Worm (Caenorhabditis elegans): ENCODE data around the gene B0281.5.
"Not testable (repeated sequence)": the region's sequence is repeated elsewhere in the genome, so short reads cannot be mapped to it uniquely, and the experiment has no call there.

B0281.5 gene

DNA sequence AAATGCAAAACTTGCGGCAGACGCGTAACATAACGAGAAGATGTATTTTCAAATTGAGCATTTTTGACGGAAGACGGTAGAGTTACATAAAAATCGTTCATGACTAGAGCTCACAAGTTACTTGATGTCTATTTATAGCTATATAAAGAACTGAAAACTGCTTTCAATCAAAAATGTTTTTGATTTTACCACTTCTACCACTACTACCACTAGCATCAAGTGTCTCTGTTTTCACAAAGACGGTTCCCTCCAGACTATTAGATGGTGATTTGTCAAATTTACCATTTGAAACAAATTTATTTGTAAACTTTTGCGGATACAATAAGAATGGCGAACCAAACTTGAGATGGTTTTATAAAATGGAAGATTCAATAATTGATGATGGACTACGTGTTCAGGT lies 18.2 kb downstream of the B0281.5 start, which contains the start of gene K09F6.9:
K09F6.9 (minus strand) TSS at position 101 of the 400 bp plus-strand sequence.
- not testable (repeated sequence) for TF ChIP-seq jun-1, skn-1, nhr-67 (tag; optimal IDR thresholded peaks at IDR 0.05)

DNA sequence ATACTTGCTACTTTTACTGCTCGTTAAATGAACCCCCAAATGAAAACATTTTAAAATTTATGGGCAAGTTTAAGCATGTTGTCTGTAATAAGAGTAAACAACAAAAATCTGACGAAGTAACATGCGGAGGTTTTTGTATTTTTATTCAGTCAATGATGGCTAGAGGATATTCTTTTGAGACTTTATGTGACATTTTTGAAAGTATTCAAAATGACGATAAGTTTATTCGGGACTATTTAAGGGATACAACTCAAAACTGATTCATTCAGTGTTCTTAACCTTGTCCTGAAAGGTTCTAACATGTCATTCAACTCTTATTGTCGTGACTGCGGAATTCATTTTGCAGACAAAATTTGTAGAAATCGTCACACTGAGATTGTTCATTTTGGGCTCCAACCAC lies 20.9 kb downstream of the B0281.5 start, which contains the start of gene K09F6.11:
K09F6.11 (plus strand) TSS at position 301 of the 400 bp plus-strand sequence.
- TF ChIP-seq tbx-2 (tag; optimal IDR thresholded peaks at IDR 0.05) (no peak), ceh-9 (tag; optimal IDR thresholded peaks at IDR 0.05) (no peak), ceh-28 (tag; optimal IDR thresholded peaks at IDR 0.05) (no peak), pqm-1 (tag; optimal IDR thresholded peaks at IDR 0.05) (no peak), nhr-28 (tag; optimal IDR thresholded peaks at IDR 0.05) (no peak), nhr-77 (tag; optimal IDR thresholded peaks at IDR 0.05) (no peak), nhr-237 (tag; optimal IDR thresholded peaks at IDR 0.05) (no peak), eor-1 (tag; optimal IDR thresholded peaks at IDR 0.05) (no peak), nhr-76 (tag; optimal IDR thresholded peaks at IDR 0.05) (no peak), lin-15B (tag; optimal IDR thresholded peaks at IDR 0.05) (no peak), egl-5 (tag; optimal IDR thresholded peaks at IDR 0.05) (no peak), elt-2 (tag; optimal IDR thresholded peaks at IDR 0.05) (no peak), nhr-12 (tag; optimal IDR thresholded peaks at IDR 0.05) (no peak), unc-39 (tag; optimal IDR thresholded peaks at IDR 0.05) (no peak), R02D3.7 (tag; optimal IDR thresholded peaks at IDR 0.05) (no peak)

DNA sequence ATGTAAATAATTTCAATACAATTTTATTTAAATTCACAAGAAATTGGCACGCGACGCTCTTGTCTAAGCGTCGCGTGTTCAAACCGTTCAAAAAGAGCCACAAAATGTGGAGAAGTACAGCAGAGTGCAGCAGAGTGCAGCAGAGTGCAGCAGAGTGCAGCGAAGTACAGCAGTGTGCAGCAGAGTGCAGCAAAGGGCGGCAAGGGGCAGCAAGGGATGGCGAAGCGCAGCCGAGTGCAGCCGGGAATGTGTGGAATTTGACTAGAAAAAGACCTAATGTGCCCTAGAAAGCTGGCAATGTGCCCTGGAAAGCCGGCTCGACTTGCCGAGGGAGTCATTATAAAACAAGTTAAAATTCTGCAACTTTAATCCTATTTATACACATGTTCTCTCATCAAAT lies 21.5 kb downstream of the B0281.5 start, which contains the start of gene K09F6.6:
K09F6.6 (minus strand) TSS at position 43 of the 400 bp plus-strand sequence.
- no peak for TF ChIP-seq nhr-11 (tag; optimal IDR thresholded peaks at IDR 0.05)
- no peak for TF ChIP-seq nhr-12 (tag; optimal IDR thresholded peaks at IDR 0.05)
- no peak for TF ChIP-seq ceh-82 (tag; optimal IDR thresholded peaks at IDR 0.05)
- no peak for TF ChIP-seq ama-1 (optimal IDR thresholded peaks at IDR 0.05)
- no peak for TF ChIP-seq egl-27 (tag; optimal IDR thresholded peaks at IDR 0.05)
- no peak for TF ChIP-seq elt-1 (tag; optimal IDR thresholded peaks at IDR 0.05)
- no peak for TF ChIP-seq sea-2 (GFP tag; optimal IDR thresholded peaks at IDR 0.05)
- no peak for TF ChIP-seq nhr-67 (tag; optimal IDR thresholded peaks at IDR 0.05)
- TF ChIP-seq daf-12 (tag; optimal IDR thresholded peaks at IDR 0.05): no peak

DNA sequence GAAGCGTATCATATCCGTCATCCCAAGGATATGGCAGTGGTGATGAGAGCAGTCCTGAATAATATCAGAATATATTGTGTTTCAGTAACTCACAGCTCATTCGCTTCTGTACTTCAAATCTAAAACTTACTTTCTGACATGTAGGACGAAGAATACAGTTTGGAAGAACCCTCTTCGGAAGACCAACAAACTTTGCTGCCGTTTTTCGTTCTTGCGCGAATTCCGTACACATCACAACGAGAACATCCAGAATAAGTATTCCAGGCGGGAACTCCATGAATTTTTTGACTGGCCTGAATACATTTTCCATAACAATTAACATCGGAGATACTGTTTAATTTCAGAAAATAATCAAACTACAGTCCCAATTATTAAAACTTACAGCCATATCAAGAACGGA lies 23.3 kb downstream of the B0281.5 start, which contains the start of gene K09F6.15:
K09F6.15 (minus strand) TSS at position 101 of the 400 bp plus-strand sequence.
- TF ChIP-seq mml-1 (tag; optimal IDR thresholded peaks at IDR 0.05) (no peak), ceh-28 (tag; optimal IDR thresholded peaks at IDR 0.05) (no peak), lsy-12 (tag; optimal IDR thresholded peaks at IDR 0.05) (no peak), nhr-77 (tag; optimal IDR thresholded peaks at IDR 0.05) (no peak), nhr-76 (tag; optimal IDR thresholded peaks at IDR 0.05) (no peak), pqm-1 (tag; optimal IDR thresholded peaks at IDR 0.05) (no peak), nhr-28 (tag; optimal IDR thresholded peaks at IDR 0.05) (no peak), nhr-43 (tag; optimal IDR thresholded peaks at IDR 0.05; ENCODE audit: poor library complexity, severe bottlenecking) (no peak), nhr-11 (tag; optimal IDR thresholded peaks at IDR 0.05) (no peak), ztf-4 (tag; optimal IDR thresholded peaks at IDR 0.05) (no peak), hmg-11 (tag; optimal IDR thresholded peaks at IDR 0.05) (no peak), egl-27 (tag; optimal IDR thresholded peaks at IDR 0.05) (no peak), nhr-25 (tag; optimal IDR thresholded peaks at IDR 0.05) (no peak)

DNA sequence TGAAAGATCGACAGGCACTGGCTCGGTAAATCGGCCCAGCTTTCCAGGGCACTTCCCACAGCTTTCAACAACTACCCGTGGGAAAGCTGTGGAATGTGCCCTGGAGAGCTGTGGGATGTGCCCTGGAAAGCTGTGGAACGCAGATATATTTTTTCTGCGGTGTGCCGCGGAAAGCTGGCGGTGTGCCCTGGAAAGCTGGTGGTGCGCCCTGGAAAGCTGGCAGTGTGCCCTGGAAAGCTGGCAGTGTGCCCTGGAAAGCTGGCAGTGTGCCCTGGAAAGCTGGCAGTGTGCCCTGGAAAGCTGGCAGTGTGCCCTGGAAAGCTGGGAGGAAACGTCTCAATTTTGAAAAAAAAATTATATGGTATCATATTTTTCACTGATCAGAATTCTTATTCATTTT lies 27.0 kb downstream of the B0281.5 start:
- TF ChIP-seq snpc-4 (tag; optimal IDR thresholded peaks at IDR 0.05) (no peak), fos-1 (tag; optimal IDR thresholded peaks at IDR 0.05) (no peak), egl-5 (tag; optimal IDR thresholded peaks at IDR 0.05) (no peak), jun-1 (tag; optimal IDR thresholded peaks at IDR 0.05) (no peak), ceh-28 (tag; optimal IDR thresholded peaks at IDR 0.05) (no peak), R02D3.7 (tag; optimal IDR thresholded peaks at IDR 0.05) (no peak), elt-3 (tag; optimal IDR thresholded peaks at IDR 0.05) (no peak), sea-2 (GFP tag; optimal IDR thresholded peaks at IDR 0.05) (no peak), nhr-28 (tag; optimal IDR thresholded peaks at IDR 0.05) (no peak), nhr-25 (tag; optimal IDR thresholded peaks at IDR 0.05) (no peak), egl-27 (tag; optimal IDR thresholded peaks at IDR 0.05) (no peak), unc-39 (tag; optimal IDR thresholded peaks at IDR 0.05) (no peak), mml-1 (tag; optimal IDR thresholded peaks at IDR 0.05) (no peak)

Measured in whole organism, L3 larva.